Worm (Caenorhabditis elegans) whole organism, young adult: ENCODE results near the gene rcan-1.

Experiments
- aptf-3 ChIP-seq: fragments of 200-800 bp; sonication (Bioruptor generic); IDR thresholded peaks from 2 replicates; pipeline ENCODE4 v1.3.6; 2022; ENCODE audit warnings: missing genetic modification characterization, missing compliant biosample characterization
- xnd-1 ChIP-seq: sonication (generic microtip); optimal IDR thresholded peaks from 2 replicates; lab custom pipeline; 2016; ENCODE audit warnings: missing genotype, missing genetic modification reagents, missing genetic modification characterization, missing compliant biosample characterization
- ztf-26 ChIP-seq: sonication (generic microtip); optimal IDR thresholded peaks from 2 replicates; lab custom pipeline; 2017; ENCODE audit warnings: missing genetic modification characterization, missing compliant biosample characterization

DNA sequence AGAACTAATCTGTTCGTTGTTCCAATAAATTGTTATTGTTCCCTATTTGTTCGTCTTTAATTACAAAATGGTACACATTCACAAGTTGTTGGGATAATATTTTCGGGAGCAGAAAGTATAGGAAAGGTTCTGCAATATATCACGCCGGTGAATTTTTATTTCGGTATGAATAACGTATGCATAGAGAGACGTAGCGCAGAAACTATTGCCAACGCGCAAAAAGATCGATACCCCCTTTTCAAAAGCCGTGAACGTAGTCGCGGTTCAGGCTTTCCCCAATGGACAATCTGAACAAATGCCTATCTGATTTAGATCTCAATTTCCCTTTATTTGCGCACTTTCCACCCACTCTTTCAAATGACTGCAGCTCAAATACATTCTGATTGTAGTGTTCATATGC lies 3.8 kb downstream of the rcan-1 start, which contains the start of gene pst-2:
- TF ChIP-seq aptf-3 (GFP tag; lab: Robert Waterston, UW) (no peak), xnd-1 (tag; lab: Kevin White, UChicago) (peak; percentile 3), ztf-26 (no peak)
